Fruit fly (Drosophila melanogaster): Measurements from ENCODE around the gene CG8043.

CG8043 gene

DNA sequence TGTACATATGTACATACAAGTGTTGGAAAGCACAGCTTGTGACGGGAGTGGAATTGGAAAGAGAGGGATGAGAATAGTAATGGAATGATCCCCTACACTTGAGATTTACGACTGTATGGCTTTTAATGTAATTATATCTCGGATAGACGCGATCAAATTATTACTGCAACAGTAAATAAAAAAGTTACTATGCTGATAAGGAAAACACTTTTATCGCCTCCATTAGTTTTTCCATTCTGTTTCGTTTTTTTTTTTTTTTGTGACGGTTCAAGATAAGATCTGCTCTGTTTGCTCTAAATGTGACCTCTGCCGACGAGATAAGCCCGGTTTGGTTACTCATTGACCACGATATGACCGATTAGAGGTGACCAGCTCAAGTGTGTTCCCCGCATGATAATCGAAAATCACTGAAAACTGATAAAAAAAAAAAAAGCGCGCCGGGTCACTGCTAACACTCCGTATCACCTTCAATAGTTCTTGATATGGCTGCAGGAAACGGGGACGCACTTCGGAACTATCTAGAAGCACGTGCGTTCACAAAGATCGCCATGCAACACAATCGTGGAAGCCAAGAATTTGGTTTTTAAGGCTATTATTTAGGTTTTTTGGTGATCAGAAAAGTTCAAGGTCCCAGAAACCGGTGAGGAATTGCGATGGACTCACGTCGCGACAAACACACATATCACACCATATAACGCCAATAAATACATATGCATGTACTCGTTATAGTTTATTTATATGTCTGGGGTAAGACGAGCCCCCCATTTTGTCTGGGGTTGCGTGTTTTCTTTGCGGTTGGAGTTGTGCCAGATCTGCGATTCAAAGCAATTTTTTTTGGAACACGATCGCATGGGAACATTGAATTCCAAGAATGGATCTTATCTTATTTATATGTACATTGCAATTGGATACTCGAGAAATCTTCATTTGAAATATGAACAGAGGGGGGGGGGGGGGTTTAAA is 5.9 kb upstream of the CG8043 start, which contains the start of gene p (continued):
- TF ChIP-seq sima (GFP tag; optimal IDR thresholded peaks at IDR 0.05) (no peak), CG11456 (GFP tag; IDR thresholded peaks at IDR 0.05) (0 out of 3 replicates have a peak, but pooled peaks have one; percentile 61), Atf6 (GFP tag; IDR thresholded peaks at IDR 0.05) (0 out of 2 replicates have a peak, but pooled peaks have one; percentile 28), az2 (GFP tag; optimal IDR thresholded peaks at IDR 0.05) (peak; percentile 26), CG5953 (GFP tag; IDR thresholded peaks at IDR 0.05) (peak; percentile 3; the same call in 1 of the 2 replicates), CG2202 (tag; optimal IDR thresholded peaks at IDR 0.05) (peak; percentile 15), CG2120 (GFP tag; optimal IDR thresholded peaks at IDR 0.05) (peak; percentile 66), CG12071 (GFP tag; optimal IDR thresholded peaks at IDR 0.05) (peak; percentile 34), org-1 (GFP tag; optimal IDR thresholded peaks at IDR 0.05) (peak; percentile 9), CG3065 (GFP tag; optimal IDR thresholded peaks at IDR 0.05) (no peak), CG34224 (GFP tag; IDR thresholded peaks at IDR 0.05; ENCODE audit: partially characterized antibody) (no peak), slbo (GFP tag; IDR thresholded peaks at IDR 0.05) (peak; percentile 56), Hr51 (GFP tag; optimal IDR thresholded peaks at IDR 0.05) (peak in 1 of 2 experiments; percentile 43), emc (GFP tag; optimal IDR thresholded peaks at IDR 0.05) (peak; percentile 22), CG17568 (GFP tag; optimal IDR thresholded peaks at IDR 0.05) (peak; percentile 54), ci (GFP tag; IDR thresholded peaks at IDR 0.05) (peak; percentile 66; the same call in 1 of the 3 replicates), CG13624 (GFP tag; optimal IDR thresholded peaks at IDR 0.05) (peak; percentile 14), repo (GFP tag; optimal IDR thresholded peaks at IDR 0.05) (peak; percentile 52), eve (GFP tag; optimal IDR thresholded peaks at IDR 0.05) (no peak), CG7786 (GFP tag; optimal IDR thresholded peaks at IDR 0.05) (peak; percentile 25), CG6254 (GFP tag; optimal IDR thresholded peaks at IDR 0.05) (peak; percentile 26), sug (tag; optimal IDR thresholded peaks at IDR 0.05) (peak; percentile 4), CG17359 (tag; optimal IDR thresholded peaks at IDR 0.05) (peak; percentile 71), CG10543 (GFP tag; optimal IDR thresholded peaks at IDR 0.05) (peak; percentile 63), CG2199 (GFP tag; IDR thresholded peaks at IDR 0.05) (no peak), tin (GFP tag; optimal IDR thresholded peaks at IDR 0.05) (peak; percentile 43), YL-1 (GFP tag; optimal IDR thresholded peaks at IDR 0.05) (peak; percentile 16), CG8388 (GFP tag; optimal IDR thresholded peaks at IDR 0.05) (no peak), CG10366 (GFP tag; IDR thresholded peaks at IDR 0.05) (no peak), Rx (GFP tag; IDR thresholded peaks at IDR 0.05) (no peak), sisA (GFP tag; IDR thresholded peaks at IDR 0.05) (no peak), tio (GFP tag; optimal IDR thresholded peaks at IDR 0.05) (peak; percentile 33), Sox102F (GFP tag; optimal IDR thresholded peaks at IDR 0.05) (peak; percentile 41), Hsf (GFP tag; optimal IDR thresholded peaks at IDR 0.05) (peak; percentile 50), twi (tag; optimal IDR thresholded peaks at IDR 0.05) (no peak), Myb (GFP tag; optimal IDR thresholded peaks at IDR 0.05) (peak; percentile 32), nmo (GFP tag; optimal IDR thresholded peaks at IDR 0.05) (peak; percentile 13), CG15011 (GFP tag; optimal IDR thresholded peaks at IDR 0.05) (no peak), Xrp1 (GFP tag; IDR thresholded peaks at IDR 0.05) (peak; percentile 66), Asciz (GFP tag; optimal IDR thresholded peaks at IDR 0.05) (peak; percentile 36), pnt (GFP tag; optimal IDR thresholded peaks at IDR 0.05) (peak; percentile 34), gcm2 (GFP tag; optimal IDR thresholded peaks at IDR 0.05) (no peak), mam (GFP tag; optimal IDR thresholded peaks at IDR 0.05) (peak; percentile 59), CG3163 (GFP tag; optimal IDR thresholded peaks at IDR 0.05) (peak; percentile 29), CG9876 (GFP tag; optimal IDR thresholded peaks at IDR 0.05) (peak; percentile 27), her (GFP tag; optimal IDR thresholded peaks at IDR 0.05) (peak; percentile 4), croc (GFP tag; conservative IDR thresholded peaks at IDR 0.05) (no peak), crp (GFP tag; optimal IDR thresholded peaks at IDR 0.05) (no peak), da (GFP tag; optimal IDR thresholded peaks at IDR 0.05) (no peak)
